Worm (Caenorhabditis elegans) whole organism, dauer: ENCODE results near the gene F35H12.6.

Experiments
- unc-62 ChIP-seq: sonication (generic microtip); optimal IDR thresholded peaks from 2 replicates; lab custom pipeline; 2017; ENCODE audit warnings: missing biosample characterization, missing genetic modification reagents, missing genetic modification characterization

The F35H12.6 gene

ce11 chrX:924495-925008, 11.5 kb downstream of the F35H12.6 start, which contains the start of the genes pifk-1 and tbc-11:
Gene pifk-1 (minus strand): TSS chrX:924511.
Gene tbc-11 (plus strand): TSS chrX:924958.
- no peak for TF ChIP-seq unc-62

- TF ChIP-seq unc-62: no peak
Observed at ce11 chrX:926125-926524, 13.0 kb downstream of the F35H12.6 start.

ce11 chrX:927632-928031, 14.5 kb downstream of the F35H12.6 start:
- no peak for TF ChIP-seq unc-62

ce11 chrX:932874-933273, 19.8 kb downstream of the F35H12.6 start:
- no peak for TF ChIP-seq unc-62

ce11 chrX:933504-933903, 20.4 kb downstream of the F35H12.6 start, which contains the start of gene F35H12.1:
Gene F35H12.1 (plus strand): TSS chrX:933804.
- no peak for TF ChIP-seq unc-62

- TF ChIP-seq unc-62: no peak
Observed at ce11 chrX:936013-936412, 22.9 kb downstream of the F35H12.6 start.

- TF ChIP-seq unc-62: no peak
Observed at ce11 chrX:938269-938883, 25.3 kb downstream of the F35H12.6 start, which contains the start of gene F53H8.3. Gene F53H8.3 (plus strand): TSS chrX:938543.

- TF ChIP-seq unc-62: no peak
Observed at ce11 chrX:945669-946068, 32.6 kb downstream of the F35H12.6 start.

- no peak for TF ChIP-seq unc-62
Observed at ce11 chrX:947885-948284, 34.8 kb downstream of the F35H12.6 start.

ce11 chrX:948783-949182, 35.7 kb downstream of the F35H12.6 start, which contains the start of gene sms-2:
Gene sms-2 (minus strand): TSS chrX:948883.
- no peak for TF ChIP-seq unc-62

- peak; percentile 35 for TF ChIP-seq unc-62
Observed at ce11 chrX:949466-949865, 36.4 kb downstream of the F35H12.6 start.

- no peak for TF ChIP-seq unc-62
Observed at ce11 chrX:950482-950881, 37.4 kb downstream of the F35H12.6 start, which contains the start of gene arr-1. Gene arr-1 (plus strand): TSS chrX:950782.

ce11 chrX:952557-953083, 39.5 kb downstream of the F35H12.6 start:
- TF ChIP-seq unc-62: no peak

ce11 chrX:954499-955061, 41.5 kb downstream of the F35H12.6 start, which contains the start of gene apm-3:
Gene apm-3 (plus strand): TSS chrX:954975.
- no peak for TF ChIP-seq unc-62

- no peak for TF ChIP-seq unc-62
Observed at ce11 chrX:957581-957980, 44.5 kb downstream of the F35H12.6 start, which contains the start of gene chil-10. Gene chil-10 (plus strand): TSS chrX:957881.

ce11 chrX:960139-960538, 47.0 kb downstream of the F35H12.6 start:
- TF ChIP-seq unc-62: no peak

ce11 chrX:963171-963570, 50.1 kb downstream of the F35H12.6 start, which contains the start of gene ncs-1:
Gene ncs-1 (minus strand): TSS chrX:963271.
- TF ChIP-seq unc-62: no peak
